Fruit fly (Drosophila melanogaster) ovary, adult (tissue): ENCODE measurements around the gene CG1737.
A peak's percentile ranks its signal among the peaks of the same experiment; 100 is the strongest.

Experiments used
- CG17801 ChIP-seq: fragments of 200-800 bp; optimal IDR thresholded peaks from 2 replicates; lab custom pipeline; 2019; ENCODE audit warnings: missing biosample characterization, mild to moderate bottlenecking, missing genetic modification characterization, moderate library complexity; ENCODE audit not compliant: partially characterized antibody

Gene CG1737

DNA sequence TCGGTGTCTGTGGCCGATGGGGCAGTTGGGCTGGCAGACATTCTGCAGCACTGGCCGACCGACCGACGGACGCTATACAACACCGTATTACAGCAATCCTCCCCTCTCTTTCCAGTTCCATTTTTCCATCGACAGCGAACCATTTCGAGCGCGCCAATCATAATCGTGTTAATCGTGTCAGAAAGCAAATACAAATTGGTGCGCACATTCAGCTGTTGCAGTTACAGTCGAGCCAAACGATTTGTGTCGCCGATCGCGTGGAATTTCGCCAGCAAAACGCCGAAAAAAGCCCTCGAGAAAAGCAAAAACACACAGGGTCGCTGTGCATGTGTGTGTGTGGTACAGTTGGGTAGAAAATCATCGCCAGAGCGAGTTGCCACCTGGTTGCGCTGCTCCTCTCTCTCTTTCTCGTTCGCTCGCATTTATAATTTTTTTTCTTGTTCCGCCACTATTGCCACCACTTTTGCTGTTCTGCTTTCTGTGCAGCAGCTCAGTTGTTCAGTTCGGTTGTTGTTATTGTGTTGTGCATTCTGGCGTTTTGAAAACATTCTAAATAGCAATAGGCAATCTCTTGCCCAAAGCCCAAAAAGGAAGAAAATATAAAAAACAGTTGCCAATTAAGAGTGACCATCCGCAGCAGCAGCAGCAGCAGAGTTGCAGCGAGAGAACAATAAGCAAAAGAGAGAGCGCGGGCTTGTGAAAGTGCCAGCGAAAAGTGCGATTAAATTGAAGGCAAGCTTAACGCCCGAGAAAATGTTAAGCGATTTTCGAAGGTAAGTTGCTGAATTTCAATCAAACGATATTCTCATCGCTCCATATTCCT, at the start of gene CG1737:
CG1737 (plus strand) TSS at position 104 of the 823 bp plus-strand sequence.
- TF ChIP-seq CG17801 (GFP tag; lab: Kevin White, UChicago): peak; percentile 6

DNA sequence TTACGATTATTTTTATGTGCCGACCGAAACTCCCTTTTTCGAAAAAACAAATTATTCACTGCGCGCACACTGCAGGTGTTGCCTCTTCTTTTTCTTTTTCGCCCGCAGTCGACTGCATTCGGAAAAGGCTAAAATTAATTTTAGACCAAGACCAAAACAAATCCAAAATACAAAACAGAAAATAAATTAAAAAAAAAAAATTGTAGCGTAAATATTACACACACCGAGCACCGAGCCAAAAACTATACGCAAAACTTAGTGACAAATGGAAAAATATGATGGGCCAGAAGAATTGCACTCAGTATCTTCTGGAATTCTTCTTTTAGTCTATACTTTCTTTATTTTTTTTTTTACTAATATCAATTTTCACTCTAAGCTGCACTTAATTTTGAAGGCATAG, 47.7 kb upstream of the CG1737 start, which contains the start of gene CG44422:
CG44422 (minus strand) TSS at position 101 of the 400 bp plus-strand sequence.
- no peak for TF ChIP-seq CG17801 (GFP tag; lab: Kevin White, UChicago)

DNA sequence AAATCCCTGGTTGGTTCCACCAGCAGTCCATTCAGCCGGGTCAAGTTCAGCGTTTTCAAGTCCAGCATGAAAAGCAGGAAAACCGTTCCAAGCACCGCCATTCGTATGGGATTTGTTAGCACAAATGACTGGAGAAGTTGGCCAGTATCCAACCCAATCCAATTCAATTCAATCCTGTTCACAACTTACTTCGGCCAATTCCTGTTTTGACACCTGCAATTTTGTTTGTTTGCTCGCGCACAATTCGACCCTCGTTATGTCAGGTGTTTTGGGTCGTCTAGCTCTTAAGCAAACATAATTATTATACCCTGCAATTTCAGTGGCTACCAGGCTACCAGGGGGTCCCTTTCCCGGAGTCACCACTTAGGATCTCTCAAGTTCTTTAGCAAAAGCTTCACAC, 39.3 kb upstream of the CG1737 start, which contains the start of gene Ir10a:
Ir10a (minus strand) TSS at position 101 of the 400 bp plus-strand sequence.
- TF ChIP-seq CG17801 (GFP tag; lab: Kevin White, UChicago): no peak

DNA sequence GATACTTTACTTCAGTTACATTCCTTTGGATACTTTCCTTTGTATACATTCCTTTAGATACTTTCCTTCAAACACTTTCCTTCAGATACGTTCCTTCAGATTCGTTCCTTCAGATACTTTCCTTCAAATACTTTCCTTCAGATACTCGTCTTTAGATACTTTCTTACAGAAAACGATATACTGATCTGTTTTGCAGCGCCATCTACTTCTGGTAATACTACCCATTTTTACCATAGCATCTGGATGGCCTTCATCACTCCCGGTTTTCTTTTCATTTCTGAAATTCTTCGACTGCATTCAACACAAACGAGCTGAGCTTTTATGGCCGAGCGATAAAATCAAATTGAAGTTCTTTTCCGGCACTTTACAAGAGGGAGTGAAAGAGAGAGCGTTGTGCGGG, 30.5 kb upstream of the CG1737 start:
- no peak for TF ChIP-seq CG17801 (GFP tag; lab: Kevin White, UChicago)

DNA sequence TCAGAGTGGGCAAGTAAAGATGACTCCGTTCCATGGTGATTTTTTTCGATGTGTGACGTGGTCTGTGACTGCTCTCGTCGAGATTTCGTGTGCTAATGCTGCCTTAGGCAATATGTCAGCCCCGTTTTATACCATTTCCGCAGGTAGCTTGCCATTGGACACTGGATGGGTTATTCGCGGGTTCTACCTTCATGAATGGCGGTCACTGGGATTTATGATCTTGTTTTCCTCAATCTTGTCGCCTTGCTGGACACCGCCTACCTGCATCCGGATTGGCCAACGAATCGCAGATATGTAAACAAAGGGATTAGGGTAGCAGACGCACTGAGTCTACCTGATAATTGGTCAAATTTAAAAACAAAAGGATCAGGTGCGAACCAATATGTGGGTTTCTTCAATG, 28.2 kb upstream of the CG1737 start, which contains the start of gene sisA:
sisA (minus strand) TSS at position 101 of the 400 bp plus-strand sequence.
- TF ChIP-seq CG17801 (GFP tag; lab: Kevin White, UChicago): no peak

DNA sequence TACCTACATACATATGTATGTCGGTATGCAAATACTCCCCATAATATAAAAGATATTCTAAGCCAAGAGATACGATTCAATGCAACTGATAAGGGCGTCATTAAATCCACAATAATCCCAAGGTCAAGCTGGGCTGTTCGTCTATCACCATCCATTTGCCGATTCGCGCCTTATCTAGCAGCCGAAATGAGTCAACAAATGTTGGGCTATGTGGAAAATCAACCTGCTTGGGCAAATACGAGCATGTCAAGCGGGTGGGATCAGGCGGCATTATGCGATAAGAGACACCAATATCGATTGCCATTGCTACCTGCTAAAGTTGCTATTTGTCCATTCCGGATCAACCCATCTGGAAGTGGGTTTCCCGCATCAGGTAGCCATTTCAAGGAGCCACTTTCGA, 27.7 kb upstream of the CG1737 start:
- TF ChIP-seq CG17801 (GFP tag; lab: Kevin White, UChicago): no peak

DNA sequence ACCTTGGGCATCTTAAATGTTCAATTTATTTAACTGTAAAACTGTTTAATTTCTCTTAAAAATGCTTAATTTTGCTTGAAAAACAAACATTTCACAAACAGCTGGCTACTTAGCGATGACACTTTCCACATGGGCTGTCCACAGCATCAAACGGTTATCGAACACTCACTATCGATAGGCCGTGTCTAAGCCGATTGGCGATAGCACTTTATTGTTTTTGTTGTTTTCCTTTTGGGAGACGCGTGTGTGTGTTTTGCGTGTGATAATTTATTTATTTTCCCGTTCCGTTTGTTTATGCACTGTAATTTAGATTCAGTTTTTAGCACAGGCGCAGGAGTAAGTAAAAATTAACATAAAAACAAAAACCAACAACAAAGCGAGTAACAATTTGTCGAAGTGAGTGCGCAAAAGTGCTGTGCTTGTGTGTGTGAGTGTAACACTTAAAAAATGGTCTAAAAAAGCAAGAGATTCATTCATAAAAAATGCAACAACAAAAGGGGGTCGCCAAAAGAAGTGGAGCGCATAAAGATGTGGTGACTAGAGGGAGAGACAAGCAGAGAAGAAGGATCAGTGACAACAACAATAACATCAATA, 25.1 kb upstream of the CG1737 start, which contains the start of gene Gapvd1:
Gapvd1 (plus strand) TSS at position 211 of the 594 bp plus-strand sequence.
- peak; percentile 45 for TF ChIP-seq CG17801 (GFP tag; lab: Kevin White, UChicago)

DNA sequence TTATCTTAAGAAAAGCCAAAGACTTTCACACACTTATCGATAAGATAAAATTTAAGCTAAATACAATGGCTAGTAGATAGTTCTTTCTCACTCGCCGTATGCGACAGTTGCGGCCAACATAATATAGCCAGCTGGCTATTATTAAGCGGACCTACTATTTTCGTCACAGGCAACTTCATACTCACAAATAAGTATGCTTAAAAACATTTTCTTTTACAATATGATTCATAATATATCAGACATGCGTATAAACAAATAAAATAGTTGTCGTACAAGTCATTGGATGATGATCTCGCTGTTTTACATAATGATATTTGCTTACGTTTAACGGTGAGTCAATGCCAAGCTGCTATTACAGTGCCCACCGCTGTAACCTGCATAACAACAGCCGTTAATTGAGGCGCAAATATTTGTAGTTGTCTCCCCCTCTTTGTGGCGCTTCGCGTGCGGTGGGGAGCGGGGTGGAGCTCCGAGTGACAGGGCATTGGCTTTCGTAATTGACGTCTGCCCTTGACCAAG, 24.1 kb upstream of the CG1737 start:
- peak; percentile 85 for TF ChIP-seq CG17801 (GFP tag; lab: Kevin White, UChicago)

DNA sequence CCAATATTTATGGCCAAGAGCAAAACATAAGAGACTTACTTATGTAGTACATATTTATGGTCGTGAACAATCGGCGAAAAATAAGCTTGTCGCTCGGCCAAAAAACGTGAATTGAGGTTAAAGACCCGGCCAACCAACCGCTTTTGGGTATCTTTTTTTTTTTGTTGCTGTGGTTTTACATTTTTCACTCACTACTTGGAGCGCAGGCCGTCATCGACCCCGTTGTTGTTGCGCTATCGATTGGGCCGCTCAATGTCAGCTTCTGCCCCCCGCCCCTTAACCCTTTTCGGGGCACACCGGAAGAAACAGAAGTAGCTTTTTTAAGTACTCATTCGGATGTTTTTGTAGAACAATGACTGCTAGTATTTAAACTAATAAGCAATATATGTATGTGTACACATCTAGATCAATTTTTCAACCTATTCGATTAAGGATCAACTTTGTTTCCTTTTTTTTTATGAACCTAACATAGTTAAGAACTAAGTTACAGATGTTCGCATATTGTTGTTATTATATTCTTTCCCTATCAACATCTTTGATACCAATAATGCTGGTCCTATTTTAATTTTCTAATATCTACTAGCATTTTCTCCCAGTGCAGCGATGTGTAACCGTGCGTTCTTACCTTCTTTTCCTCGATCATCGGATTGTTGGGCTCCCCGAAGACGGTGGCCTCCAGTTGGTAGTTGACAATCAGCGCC, 12.2 kb upstream of the CG1737 start:
- peak; percentile 32 for TF ChIP-seq CG17801 (GFP tag; lab: Kevin White, UChicago)

DNA sequence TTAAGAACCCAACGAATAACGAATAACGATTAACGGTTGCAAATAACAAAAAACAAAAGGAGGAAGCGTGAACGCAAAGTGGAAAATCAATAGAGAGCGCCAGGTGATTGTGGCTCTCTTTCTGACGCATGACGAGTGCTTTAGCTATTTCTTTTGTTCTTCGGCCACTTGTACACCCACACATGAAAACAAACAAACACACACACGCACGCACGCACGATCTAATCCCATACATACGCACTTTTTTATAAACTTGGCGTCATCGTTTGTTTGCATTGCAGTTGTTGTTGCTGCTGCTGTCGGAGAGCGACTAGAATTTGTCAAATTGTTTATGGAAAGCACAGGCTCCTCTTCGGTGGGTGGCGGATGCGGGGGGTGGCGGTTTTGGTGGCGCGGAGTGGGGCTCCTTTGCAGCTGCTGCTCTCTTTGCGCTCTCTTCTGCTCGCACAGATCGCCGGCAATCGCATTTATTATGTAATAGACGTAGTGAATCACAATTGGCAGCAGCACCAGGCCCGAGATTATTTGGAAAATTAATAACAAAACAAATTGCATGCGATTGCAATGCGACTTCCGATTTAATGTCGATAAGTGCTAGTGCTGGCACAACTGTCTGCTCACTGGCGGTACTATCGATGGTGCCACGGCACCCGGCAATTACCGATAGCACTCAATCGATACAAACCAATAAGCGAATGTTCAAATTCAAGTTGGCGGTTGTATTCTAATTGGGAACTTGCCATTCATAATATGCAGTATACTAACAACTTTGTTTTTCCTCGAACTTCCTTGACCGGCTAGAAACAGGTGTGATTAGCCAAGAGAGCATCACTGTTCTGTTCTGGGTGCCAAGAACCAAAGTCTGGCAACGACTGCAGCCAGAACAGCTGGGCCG, 11.2 kb upstream of the CG1737 start:
- peak; percentile 41 for TF ChIP-seq CG17801 (GFP tag; lab: Kevin White, UChicago)

DNA sequence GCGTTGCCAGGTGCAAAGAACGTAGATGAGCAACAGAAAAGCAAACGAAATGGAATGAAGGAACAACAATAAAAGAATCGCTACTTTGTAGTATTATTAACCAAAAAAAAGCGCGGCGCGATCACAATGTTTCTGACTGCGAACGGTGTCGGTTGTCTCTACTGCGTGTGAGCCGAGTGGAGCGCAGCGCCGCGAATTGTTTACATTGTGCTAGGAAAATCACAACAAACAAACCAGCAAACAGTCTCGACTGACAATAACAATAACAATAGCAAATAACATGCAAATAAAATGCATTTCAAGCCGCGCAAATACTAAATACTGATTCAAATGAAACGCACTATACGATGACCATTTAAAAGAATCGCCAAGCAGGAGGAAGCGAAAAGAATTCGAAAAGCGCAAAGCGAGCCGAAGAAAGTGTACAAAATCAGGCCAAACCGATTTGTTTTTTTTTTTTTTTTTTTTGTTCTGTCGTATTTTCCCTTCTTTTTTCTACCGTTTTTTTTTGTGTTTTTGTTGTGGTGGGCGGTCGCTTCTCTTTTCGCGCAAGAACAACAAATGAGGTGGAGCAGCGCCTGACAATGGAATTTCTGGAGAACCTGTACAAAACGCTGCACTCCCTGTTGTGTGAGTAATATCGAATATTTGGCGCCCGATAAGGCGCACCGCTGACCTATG, 10.4 kb upstream of the CG1737 start, which contains the start of the genes CG34348 and Kap3:
CG34348 (plus strand) TSS at position 6 of the 681 bp plus-strand sequence.
Kap3 (minus strand) TSS at position 217 of the 681 bp plus-strand sequence.
- TF ChIP-seq CG17801 (GFP tag; lab: Kevin White, UChicago): no peak

DNA sequence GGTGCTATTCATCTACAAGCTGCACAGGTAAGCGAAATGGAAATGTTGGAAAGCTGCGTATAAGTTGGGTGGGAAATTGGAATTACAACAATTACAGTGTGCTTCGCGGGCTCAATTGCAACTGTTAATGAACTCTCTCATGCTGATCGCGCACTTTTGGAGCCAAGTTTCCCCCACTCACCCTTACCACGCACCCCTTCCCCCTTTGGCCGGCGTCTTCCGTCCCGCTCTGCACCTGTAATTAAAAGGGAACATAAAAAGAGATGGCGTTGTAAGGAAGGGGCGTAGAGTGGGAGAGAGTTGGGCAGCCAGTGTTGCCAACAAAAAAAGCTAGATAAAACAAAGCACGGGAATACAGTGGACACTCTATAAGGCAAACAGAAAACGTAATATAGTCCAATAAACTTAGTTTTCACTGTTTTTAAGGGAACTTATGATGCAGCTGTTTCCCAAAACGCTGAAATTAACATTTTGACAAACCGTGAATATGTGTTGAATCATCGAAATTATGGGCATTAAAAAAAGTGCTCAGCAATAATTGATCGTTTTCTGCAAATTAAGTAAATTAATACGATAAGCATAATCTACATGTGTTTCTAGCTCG, 9.6 kb upstream of the CG1737 start:
- TF ChIP-seq CG17801 (GFP tag; lab: Kevin White, UChicago): no peak

DNA sequence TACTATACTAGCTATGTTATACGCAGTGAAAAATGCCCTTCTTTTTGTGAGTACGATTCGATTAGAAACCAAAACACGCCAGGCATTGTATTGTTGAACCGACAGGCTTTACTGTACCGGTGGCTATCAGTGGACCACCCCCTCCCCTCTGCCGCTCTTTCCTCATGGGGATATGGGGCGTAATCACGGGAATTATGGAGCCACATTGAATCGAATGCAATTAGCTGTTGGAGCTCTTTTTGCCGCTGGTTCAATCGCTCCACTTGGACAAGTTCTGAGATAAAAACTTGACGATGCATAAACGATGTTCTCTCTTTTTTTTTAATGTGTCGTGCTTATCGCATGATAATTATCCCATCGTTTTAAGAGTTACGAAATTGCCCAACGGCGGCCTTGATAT, 8.2 kb upstream of the CG1737 start:
- TF ChIP-seq CG17801 (GFP tag; lab: Kevin White, UChicago): no peak
